Worm (Caenorhabditis elegans): ENCODE results near the gene clec-43.

ce11 chrII:915206-915605 lies 28.7 kb upstream of the clec-43 start:
- no peak for TF ChIP-seq ceh-2 (tag; optimal IDR thresholded peaks at IDR 0.05)
- TF ChIP-seq pag-3 (tag; optimal IDR thresholded peaks at IDR 0.05; ENCODE audit: borderline replicate concordance) = no peak
- no peak for TF ChIP-seq lin-11 (tag; optimal IDR thresholded peaks at IDR 0.05)
- TF ChIP-seq syd-9 (tag; optimal IDR thresholded peaks at IDR 0.05) = no peak
- TF ChIP-seq ceh-9 (tag; optimal IDR thresholded peaks at IDR 0.05) = no peak
- TF ChIP-seq elt-2 (tag; optimal IDR thresholded peaks at IDR 0.05) = peak; percentile 100

Measured in whole organism, late embryonic.